Worm (Caenorhabditis elegans) whole organism, L4 larva: Measurements from ENCODE around the gene adal-1.

Source experiments
- F10B5.3 ChIP-seq: sonication (generic microtip); optimal IDR thresholded peaks from 2 replicates; lab custom pipeline; 2016; ENCODE audit warnings: mild to moderate bottlenecking, missing genetic modification characterization, missing compliant biosample characterization
- F49E8.2 ChIP-seq: sonication (generic microtip); optimal IDR thresholded peaks from 2 replicates; lab custom pipeline; 2016; ENCODE audit warnings: missing compliant biosample characterization, mild to moderate bottlenecking, missing genetic modification characterization, borderline replicate concordance
- T20F7.1 ChIP-seq: fragments of 200-800 bp; sonication (Bioruptor generic); optimal IDR thresholded peaks from 2 replicates; lab custom pipeline; 2018; ENCODE audit warnings: mild to moderate bottlenecking, missing genetic modification characterization, missing compliant biosample characterization
- T26A8.4 ChIP-seq: fragments of 200-800 bp; sonication (Bioruptor generic); IDR thresholded peaks from 2 replicates; pipeline ENCODE4 v1.3.6; 2022; ENCODE audit warnings: missing genetic modification characterization, missing compliant biosample characterization
- Y105C5A.15 ChIP-seq: fragments of 200-800 bp; sonication (Bioruptor generic); IDR thresholded peaks from 2 replicates; pipeline ENCODE4 v1.3.6; 2022; ENCODE audit warnings: missing genetic modification characterization, missing compliant biosample characterization
- Y75B8A.6 ChIP-seq: fragments of 200-800 bp; sonication (Bioruptor generic); IDR thresholded peaks from 2 replicates; pipeline ENCODE4 v1.3.6; 2022; ENCODE audit warnings: missing genetic modification reagents, missing genetic modification characterization, missing compliant biosample characterization
- ama-1 ChIP-seq: fragments of 150-350 bp; optimal IDR thresholded peaks from 2 replicates; lab custom pipeline; 2014; ENCODE audit warnings: inconsistent platforms, mixed read lengths
- arid-1 ChIP-seq: fragments of 200-800 bp; sonication (Bioruptor generic); conservative IDR thresholded peaks from 2 replicates; pipeline ENCODE4 v1.3.6; 2022; ENCODE audit warnings: missing genetic modification reagents, missing genetic modification characterization, missing compliant biosample characterization
- attf-4 ChIP-seq: sonication (generic microtip); optimal IDR thresholded peaks from 3 replicates; lab custom pipeline; 2017; ENCODE audit warnings: missing biosample characterization, missing genetic modification characterization
- ceh-20 ChIP-seq: fragments of 200-800 bp; sonication (Bioruptor generic); IDR thresholded peaks from 2 replicates; pipeline ENCODE4 v1.3.6; 2022; ENCODE audit warnings: missing genetic modification reagents, missing genetic modification characterization, missing compliant biosample characterization
- ceh-28 ChIP-seq: fragments of 150-350 bp; optimal IDR thresholded peaks from 2 replicates; lab custom pipeline; 2014; ENCODE audit warnings: missing biosample characterization, missing genetic modification reagents, missing genetic modification characterization
- ceh-62 ChIP-seq: sonication (generic microtip); optimal IDR thresholded peaks from 2 replicates; lab custom pipeline; 2017; ENCODE audit warnings: missing biosample characterization, missing genetic modification characterization
- ctbp-1 ChIP-seq: fragments of 200-800 bp; sonication (Bioruptor generic); IDR thresholded peaks from 2 replicates; pipeline ENCODE4 v1.3.6; 2022; ENCODE audit warnings: missing genetic modification reagents, missing genetic modification characterization, missing compliant biosample characterization
- daf-12 ChIP-seq: fragments of 150-350 bp; optimal IDR thresholded peaks from 2 replicates; lab custom pipeline; 2014; ENCODE audit warnings: missing biosample characterization, missing genetic modification reagents, missing genetic modification characterization
- daf-16 ChIP-seq, 3 experiments: sonication (generic microtip); optimal IDR thresholded peaks; 2 replicates each; lab custom pipeline; 2016 to 2017; ENCODE audit warnings: missing genetic modification characterization in 3 of 3, missing genetic modification reagents in 3 of 3, mild to moderate bottlenecking in 2 of 3, missing compliant biosample characterization in 2 of 3, missing biosample characterization in 1 of 3, moderate library complexity in 1 of 3
- daf-19 ChIP-seq: fragments of 200-800 bp; sonication (Bioruptor generic); conservative IDR thresholded peaks from 2 replicates; pipeline ENCODE4 v1.3.6; 2022; ENCODE audit warnings: missing genetic modification characterization, missing compliant biosample characterization
- daf-8 ChIP-seq: fragments of 200-800 bp; sonication (Bioruptor generic); IDR thresholded peaks from 2 replicates; pipeline ENCODE4 v1.3.6; 2022; ENCODE audit warnings: missing genetic modification characterization, missing compliant biosample characterization
- dmd-6 ChIP-seq: fragments of 200-800 bp; sonication (Bioruptor generic); IDR thresholded peaks from 2 replicates; pipeline ENCODE4 v1.3.6; 2022; ENCODE audit warnings: missing genetic modification reagents, missing genetic modification characterization, missing compliant biosample characterization
- dmd-8 ChIP-seq: fragments of 200-800 bp; sonication (Bioruptor generic); IDR thresholded peaks from 2 replicates; pipeline ENCODE4 v1.3.6; 2022; ENCODE audit warnings: missing genetic modification characterization, missing compliant biosample characterization
- dmd-9 ChIP-seq: fragments of 200-800 bp; sonication (Bioruptor generic); IDR thresholded peaks from 2 replicates; pipeline ENCODE4 v1.3.6; 2022; ENCODE audit warnings: missing genetic modification reagents, missing genetic modification characterization, missing compliant biosample characterization
- dpl-1 ChIP-seq: fragments of 150-350 bp; optimal IDR thresholded peaks from 2 replicates; lab custom pipeline; 2014; ENCODE audit warnings: missing biosample characterization, missing genetic modification reagents, missing genetic modification characterization
- duxl-1 ChIP-seq: sonication (generic microtip); optimal IDR thresholded peaks from 2 replicates; lab custom pipeline; 2016; ENCODE audit warnings: mild to moderate bottlenecking, missing genetic modification characterization, moderate library complexity, missing compliant biosample characterization; ENCODE audit not compliant: poor library complexity
- egl-27 ChIP-seq: sonication (generic microtip); optimal IDR thresholded peaks from 3 replicates; lab custom pipeline; 2017; ENCODE audit warnings: missing biosample characterization, missing genetic modification reagents, missing genetic modification characterization
- egl-43 ChIP-seq: fragments of 200-800 bp; sonication (Bioruptor generic); IDR thresholded peaks from 2 replicates; pipeline ENCODE4 v1.3.6; 2022; ENCODE audit warnings: missing genetic modification reagents, missing genetic modification characterization, missing compliant biosample characterization
- fos-1 ChIP-seq: fragments of 150-350 bp; optimal IDR thresholded peaks from 2 replicates; lab custom pipeline; 2014; ENCODE audit warnings: missing biosample characterization, missing genetic modification characterization
- hif-1 ChIP-seq, 2 experiments: sonication (generic microtip); optimal IDR thresholded peaks; 2 replicates each; lab custom pipeline; 2016 to 2017; ENCODE audit warnings: missing compliant biosample characterization in 2 of 2, missing genetic modification characterization in 2 of 2, missing genetic modification reagents in 2 of 2, missing genotype in 2 of 2, mild to moderate bottlenecking in 1 of 2
- jun-1 ChIP-seq: fragments of 150-350 bp; optimal IDR thresholded peaks from 2 replicates; lab custom pipeline; 2014; ENCODE audit warnings: missing biosample characterization, missing genetic modification reagents, missing genetic modification characterization
- lin-1 ChIP-seq: fragments of 200-800 bp; sonication (Bioruptor generic); IDR thresholded peaks from 2 replicates; pipeline ENCODE4 v1.3.6; 2022; ENCODE audit warnings: missing genetic modification reagents, missing genetic modification characterization, missing compliant biosample characterization
- lin-13 ChIP-seq: fragments of 150-350 bp; optimal IDR thresholded peaks from 2 replicates; lab custom pipeline; 2014; ENCODE audit warnings: missing biosample characterization, missing genetic modification reagents, missing genetic modification characterization
- lin-29 ChIP-seq: fragments of 200-800 bp; sonication (Bioruptor generic); IDR thresholded peaks from 2 replicates; pipeline ENCODE4 v1.3.6; 2022; ENCODE audit warnings: missing genetic modification reagents, missing genetic modification characterization, missing compliant biosample characterization
- lin-38 ChIP-seq: fragments of 200-800 bp; sonication (Bioruptor generic); IDR thresholded peaks from 2 replicates; pipeline ENCODE4 v1.3.6; 2022; ENCODE audit warnings: missing genetic modification reagents, missing genetic modification characterization, missing compliant biosample characterization
- lir-3 ChIP-seq: sonication (generic microtip); optimal IDR thresholded peaks from 2 replicates; lab custom pipeline; 2016; ENCODE audit warnings: mild to moderate bottlenecking, missing genetic modification characterization, missing compliant biosample characterization
- lsy-2 ChIP-seq, 2 experiments: fragments of 150-350 bp in 1 of 2; sonication (generic microtip) in 1 of 2; optimal IDR thresholded peaks; 2 replicates each; lab custom pipeline; 2014 to 2017; ENCODE audit warnings: missing biosample characterization in 2 of 2, missing genetic modification characterization in 2 of 2
- madf-9 ChIP-seq: fragments of 200-800 bp; sonication (Bioruptor generic); conservative IDR thresholded peaks from 2 replicates; pipeline ENCODE4 v1.3.6; 2022; ENCODE audit warnings: missing genetic modification reagents, missing genetic modification characterization, missing compliant biosample characterization
- mdl-1 ChIP-seq, 2 experiments: fragments of 150-350 bp in 1 of 2; sonication (generic microtip) in 1 of 2; optimal IDR thresholded peaks; 2 replicates each; lab custom pipeline; 2014 to 2017; ENCODE audit warnings: missing biosample characterization in 2 of 2, missing genetic modification characterization in 2 of 2
- mes-2 ChIP-seq: sonication (generic microtip); optimal IDR thresholded peaks from 2 replicates; lab custom pipeline; 2016; ENCODE audit warnings: missing genotype, mild to moderate bottlenecking, missing genetic modification characterization, missing compliant biosample characterization; ENCODE audit not compliant: poor library complexity, severe bottlenecking
- mxl-3 ChIP-seq: fragments of 200-800 bp; sonication (Bioruptor generic); optimal IDR thresholded peaks from 2 replicates; lab custom pipeline; 2018; ENCODE audit warnings: mild to moderate bottlenecking, missing genetic modification characterization, missing compliant biosample characterization
- nhr-41 ChIP-seq: fragments of 200-800 bp; sonication (Bioruptor generic); IDR thresholded peaks from 2 replicates; pipeline ENCODE4 v1.3.6; 2022; ENCODE audit warnings: missing genetic modification reagents, missing genetic modification characterization, missing compliant biosample characterization
- nhr-42 ChIP-seq: fragments of 200-800 bp; sonication (Bioruptor generic); IDR thresholded peaks from 2 replicates; pipeline ENCODE4 v1.3.6; 2022; ENCODE audit warnings: missing genetic modification characterization, missing compliant biosample characterization
- nhr-48 ChIP-seq: sonication (generic microtip); optimal IDR thresholded peaks from 2 replicates; lab custom pipeline; 2016; ENCODE audit warnings: mild to moderate bottlenecking, missing genetic modification characterization, missing compliant biosample characterization
- pha-4 ChIP-seq, 2 experiments: fragments of 150-350 bp in 1 of 2; fragments of 200-800 bp in 1 of 2; sonication (Bioruptor generic) in 1 of 2; IDR thresholded peaks in 1 of 2; optimal IDR thresholded peaks in 1 of 2; 2 replicates each; pipeline versions ENCODE4 v1.3.6 to Lab custom; 2014 to 2022; ENCODE audit warnings: missing genetic modification characterization in 2 of 2, missing genetic modification reagents in 2 of 2, missing biosample characterization in 1 of 2, missing compliant biosample characterization in 1 of 2
- rbr-2 ChIP-seq: sonication (generic microtip); optimal IDR thresholded peaks from 2 replicates; lab custom pipeline; 2016; ENCODE audit warnings: missing genotype, missing genetic modification characterization, missing compliant biosample characterization
- saeg-2 ChIP-seq: fragments of 200-800 bp; sonication (Bioruptor generic); IDR thresholded peaks from 2 replicates; pipeline ENCODE4 v1.3.6; 2022; ENCODE audit warnings: missing genetic modification reagents, missing genetic modification characterization, missing compliant biosample characterization
- skn-1 ChIP-seq: fragments of 150-350 bp; optimal IDR thresholded peaks from 2 replicates; lab custom pipeline; 2014; ENCODE audit warnings: missing biosample characterization, missing genetic modification characterization
- snpc-4 ChIP-seq: fragments of 150-350 bp; optimal IDR thresholded peaks from 2 replicates; lab custom pipeline; 2014; ENCODE audit warnings: missing biosample characterization, missing genetic modification characterization
- tra-1 ChIP-seq: fragments of 200-800 bp; sonication (Bioruptor generic); IDR thresholded peaks from 2 replicates; pipeline ENCODE4 v1.3.6; 2022; ENCODE audit warnings: missing genetic modification reagents, missing genetic modification characterization, missing compliant biosample characterization
- zag-1 ChIP-seq: fragments of 150-350 bp; optimal IDR thresholded peaks from 2 replicates; lab custom pipeline; 2014; ENCODE audit warnings: missing biosample characterization, missing genetic modification characterization
- zfp-3 ChIP-seq: fragments of 200-800 bp; sonication (Bioruptor generic); conservative IDR thresholded peaks from 2 replicates; pipeline ENCODE4 v1.3.6; 2022; ENCODE audit warnings: missing genetic modification reagents, missing genetic modification characterization, missing compliant biosample characterization
- zip-2 ChIP-seq: fragments of 150-350 bp; optimal IDR thresholded peaks from 2 replicates; lab custom pipeline; 2014; ENCODE audit warnings: missing biosample characterization, missing genetic modification characterization
- ztf-11 ChIP-seq: fragments of 150-350 bp; optimal IDR thresholded peaks from 2 replicates; lab custom pipeline; 2014; ENCODE audit warnings: missing biosample characterization, missing genetic modification characterization

The adal-1 gene

ce11 chrII:6853059-6853466, 40.4 kb downstream of the adal-1 start (continued):
- TF ChIP-seq lin-38: peak; percentile 68
- TF ChIP-seq T20F7.1 (GFP tag; lab: Kevin White, UChicago): no peak
- TF ChIP-seq nhr-42: peak; percentile 75
- TF ChIP-seq lin-13 (GFP tag; lab: Kevin White, UChicago): peak; percentile 6
- TF ChIP-seq Y75B8A.6: no peak
- TF ChIP-seq zag-1 (tag; lab: Kevin White, UChicago): no peak
- peak; percentile 63 to 80 for TF ChIP-seq daf-16 (GFP tag; optimal IDR thresholded peaks at IDR 0.05; lab: Kevin White, UChicago)
- peak; percentile 11 for TF ChIP-seq daf-16 (tag; optimal IDR thresholded peaks at IDR 0.05; lab: Kevin White, UChicago)
- TF ChIP-seq Y105C5A.15: peak; percentile 73
- no peak for TF ChIP-seq ceh-62
- peak; percentile 38 for TF ChIP-seq F49E8.2 (tag; lab: Kevin White, UChicago)
- peak; percentile 87 for TF ChIP-seq ctbp-1 (GFP tag; lab: Robert Waterston, UW)
- TF ChIP-seq tra-1 (GFP tag; lab: Robert Waterston, UW): peak; percentile 62; the same call in 1 of the 2 replicates
- TF ChIP-seq hif-1 (tag; optimal IDR thresholded peaks at IDR 0.05; lab: Kevin White, UChicago): peak; percentile 19 to 58
- TF ChIP-seq egl-27 (tag; lab: Kevin White, UChicago): no peak
- TF ChIP-seq ceh-20 (GFP tag; lab: Robert Waterston, UW): peak; percentile 70
- no peak for TF ChIP-seq ztf-11 (tag; lab: Kevin White, UChicago)
- TF ChIP-seq dmd-6 (GFP tag; lab: Robert Waterston, UW): peak; percentile 77
- peak in 1 of 2 experiments; percentile 28 for TF ChIP-seq mdl-1 (tag; optimal IDR thresholded peaks at IDR 0.05; lab: Kevin White, UChicago)
- TF ChIP-seq lin-1 (GFP tag; lab: Robert Waterston, UW): no peak; the same call in 1 of the 2 replicates
- peak; percentile 65 for TF ChIP-seq T26A8.4 (GFP tag; lab: Robert Waterston, UW)
- TF ChIP-seq zfp-3 (GFP tag; lab: Robert Waterston, UW): peak; percentile 68; the same call in 1 of the 2 replicates
- TF ChIP-seq rbr-2 (tag; lab: Kevin White, UChicago): peak; percentile 80
- peak; percentile 70 for TF ChIP-seq madf-9 (GFP tag; lab: Robert Waterston, UW)
- TF ChIP-seq saeg-2 (GFP tag; lab: Robert Waterston, UW): 0 out of 2 replicates have a peak, but pooled peaks have one; percentile 28
- TF ChIP-seq arid-1 (GFP tag; lab: Robert Waterston, UW): peak; percentile 77
- TF ChIP-seq mes-2 (tag; lab: Kevin White, UChicago): peak; percentile 78
- TF ChIP-seq jun-1 (tag; lab: Kevin White, UChicago): peak; percentile 16
- no peak for TF ChIP-seq attf-4 (tag; lab: Kevin White, UChicago)
- TF ChIP-seq snpc-4: no peak
- no peak for TF ChIP-seq fos-1 (tag; lab: Kevin White, UChicago)
- no peak for TF ChIP-seq ceh-28 (tag; lab: Kevin White, UChicago)
- TF ChIP-seq duxl-1 (tag; lab: Kevin White, UChicago): peak; percentile 70
- TF ChIP-seq dmd-9: 0 out of 2 replicates have a peak, but pooled peaks have one; percentile 21
- TF ChIP-seq lir-3 (tag; lab: Kevin White, UChicago): peak; percentile 11
- TF ChIP-seq skn-1 (tag; lab: Kevin White, UChicago): no peak
- peak; percentile 64 for TF ChIP-seq mxl-3
- TF ChIP-seq dpl-1 (GFP tag; lab: Kevin White, UChicago): peak; percentile 18
- peak; percentile 51 for TF ChIP-seq zip-2
- TF ChIP-seq nhr-41: peak; percentile 43; the same call in 1 of the 2 replicates
- no peak for TF ChIP-seq daf-8 (GFP tag; lab: Robert Waterston, UW)
- peak; percentile 9 to 58 for TF ChIP-seq lsy-2 (tag; optimal IDR thresholded peaks at IDR 0.05; lab: Kevin White, UChicago)
- TF ChIP-seq egl-43 (GFP tag; lab: Robert Waterston, UW): peak; percentile 94
- peak; percentile 66 for TF ChIP-seq nhr-48 (tag; lab: Kevin White, UChicago)
- TF ChIP-seq lin-29 (GFP tag; lab: Robert Waterston, UW): peak; percentile 59; the same call in 1 of the 2 replicates
- TF ChIP-seq daf-12 (tag; lab: Kevin White, UChicago): no peak
- TF ChIP-seq pha-4 (GFP tag; IDR thresholded peaks at IDR 0.05; lab: Robert Waterston, UW): peak; percentile 69
- no peak for TF ChIP-seq pha-4 (tag; optimal IDR thresholded peaks at IDR 0.05; lab: Kevin White, UChicago)
- no peak for TF ChIP-seq F10B5.3 (tag; lab: Kevin White, UChicago)
- peak; percentile 81 for TF ChIP-seq dmd-8 (GFP tag; lab: Robert Waterston, UW)
- peak; percentile 64 for TF ChIP-seq ama-1 (lab: Kevin White, UChicago)
- TF ChIP-seq daf-19 (GFP tag; lab: Robert Waterston, UW): no peak
